Fruit fly (Drosophila melanogaster): ENCODE measurements around the gene noc.

noc gene

dm6 chr2L:14488083-14488482 is 2.6 kb upstream of the noc start:
- TF ChIP-seq Snoo (tag; optimal IDR thresholded peaks at IDR 0.05) (no peak), CG34367 (tag; optimal IDR thresholded peaks at IDR 0.05) (no peak), CG8301 (tag; optimal IDR thresholded peaks at IDR 0.05) (no peak), fd96Ca (GFP tag; IDR thresholded peaks at IDR 0.05) (no peak; the same call in 2 of the 3 replicates), CG8159 (tag; optimal IDR thresholded peaks at IDR 0.05) (no peak), CG4496 (GFP tag; IDR thresholded peaks at IDR 0.05) (no peak; the same call in 2 of the 3 replicates), EcR (GFP tag; optimal IDR thresholded peaks at IDR 0.05) (no peak), CG13204 (GFP tag; optimal IDR thresholded peaks at IDR 0.05) (no peak), CG9948 (tag; optimal IDR thresholded peaks at IDR 0.05) (no peak), D1 (tag; optimal IDR thresholded peaks at IDR 0.05) (no peak), Pif1A (GFP tag; optimal IDR thresholded peaks at IDR 0.05) (no peak)

dm6 chr2L:14488866-14489462 is 1.7 kb upstream of the noc start:
- TF ChIP-seq EcR (GFP tag; optimal IDR thresholded peaks at IDR 0.05) = no peak
- TF ChIP-seq CG8301 (tag; optimal IDR thresholded peaks at IDR 0.05) = no peak
- no peak for TF ChIP-seq Ets98B (GFP tag; IDR thresholded peaks at IDR 0.05)
- TF ChIP-seq CG8159 (tag; optimal IDR thresholded peaks at IDR 0.05) = no peak
- no peak for TF ChIP-seq CG17806 (tag; optimal IDR thresholded peaks at IDR 0.05)
- TF ChIP-seq CG12605 (GFP tag; IDR thresholded peaks at IDR 0.05) = no peak
- no peak for TF ChIP-seq Pif1B (GFP tag; optimal IDR thresholded peaks at IDR 0.05)

- no peak for TF ChIP-seq CG13204 (GFP tag; optimal IDR thresholded peaks at IDR 0.05)
Observed at dm6 chr2L:14491686-14492085, 1.0 kb downstream of the noc start.

dm6 chr2L:14492819-14493218 is 2.2 kb downstream of the noc start:
- TF ChIP-seq CG4496 (GFP tag; IDR thresholded peaks at IDR 0.05) (no peak), CG10348 (GFP tag; IDR thresholded peaks at IDR 0.05) (no peak), CG15710 (tag; optimal IDR thresholded peaks at IDR 0.05) (no peak), CG32121 (GFP tag; IDR thresholded peaks at IDR 0.05) (no peak), CG9948 (tag; optimal IDR thresholded peaks at IDR 0.05) (no peak), Pif1A (GFP tag; optimal IDR thresholded peaks at IDR 0.05) (no peak), gl (tag; optimal IDR thresholded peaks at IDR 0.05) (no peak)

- TF ChIP-seq CG14655 (GFP tag; optimal IDR thresholded peaks at IDR 0.05) = no peak
- TF ChIP-seq CG15710 (tag; optimal IDR thresholded peaks at IDR 0.05) = no peak
- TF ChIP-seq CG32121 (GFP tag; IDR thresholded peaks at IDR 0.05) = no peak
- TF ChIP-seq CG8159 (tag; optimal IDR thresholded peaks at IDR 0.05) = no peak
- TF ChIP-seq CG8301 (tag; optimal IDR thresholded peaks at IDR 0.05) = no peak
- TF ChIP-seq CG9948 (tag; optimal IDR thresholded peaks at IDR 0.05) = no peak
- no peak for TF ChIP-seq Pif1B (GFP tag; optimal IDR thresholded peaks at IDR 0.05)
- TF ChIP-seq CG12605 (GFP tag; IDR thresholded peaks at IDR 0.05) = no peak
- no peak for TF ChIP-seq CG34367 (tag; optimal IDR thresholded peaks at IDR 0.05)
- TF ChIP-seq CG4496 (GFP tag; IDR thresholded peaks at IDR 0.05) = no peak
- no peak for TF ChIP-seq rn (GFP tag; IDR thresholded peaks at IDR 0.05)
- no peak for TF ChIP-seq D1 (tag; optimal IDR thresholded peaks at IDR 0.05)
- TF ChIP-seq CG13204 (GFP tag; optimal IDR thresholded peaks at IDR 0.05) = no peak
Observed at dm6 chr2L:14494930-14495351, 4.3 kb downstream of the noc start.

- TF ChIP-seq CG10348 (GFP tag; IDR thresholded peaks at IDR 0.05) (no peak), CG17806 (tag; optimal IDR thresholded peaks at IDR 0.05) (no peak), CG9948 (tag; optimal IDR thresholded peaks at IDR 0.05) (no peak), Ets98B (GFP tag; IDR thresholded peaks at IDR 0.05) (peak; percentile 29; the same call in 1 of the 2 replicates), CG4496 (GFP tag; IDR thresholded peaks at IDR 0.05) (peak; percentile 56; the same call in 2 of the 3 replicates), fd96Ca (GFP tag; IDR thresholded peaks at IDR 0.05) (no peak), CG12605 (GFP tag; IDR thresholded peaks at IDR 0.05) (peak; percentile 63)
Observed at dm6 chr2L:14495506-14495983, 4.9 kb downstream of the noc start.

dm6 chr2L:14496348-14496747 is 5.7 kb downstream of the noc start:
- no peak for TF ChIP-seq EcR (GFP tag; optimal IDR thresholded peaks at IDR 0.05)
- TF ChIP-seq fd96Ca (GFP tag; IDR thresholded peaks at IDR 0.05) = no peak
- TF ChIP-seq CG12605 (GFP tag; IDR thresholded peaks at IDR 0.05) = no peak
- TF ChIP-seq Ets98B (GFP tag; IDR thresholded peaks at IDR 0.05) = no peak
- TF ChIP-seq CG34367 (tag; optimal IDR thresholded peaks at IDR 0.05) = no peak
- no peak for TF ChIP-seq CG9948 (tag; optimal IDR thresholded peaks at IDR 0.05)
- no peak for TF ChIP-seq Snoo (tag; optimal IDR thresholded peaks at IDR 0.05)
- TF ChIP-seq CG13204 (GFP tag; optimal IDR thresholded peaks at IDR 0.05) = no peak
- no peak for TF ChIP-seq CG17806 (tag; optimal IDR thresholded peaks at IDR 0.05)
- TF ChIP-seq CG8159 (tag; optimal IDR thresholded peaks at IDR 0.05) = no peak
- TF ChIP-seq Pif1A (GFP tag; optimal IDR thresholded peaks at IDR 0.05) = no peak
- no peak for TF ChIP-seq CG14655 (GFP tag; optimal IDR thresholded peaks at IDR 0.05)
- no peak for TF ChIP-seq CG10348 (GFP tag; IDR thresholded peaks at IDR 0.05)
- TF ChIP-seq CG4496 (GFP tag; IDR thresholded peaks at IDR 0.05) = no peak
- no peak for TF ChIP-seq gl (tag; optimal IDR thresholded peaks at IDR 0.05)
- TF ChIP-seq D1 (tag; optimal IDR thresholded peaks at IDR 0.05) = no peak
- TF ChIP-seq CG8301 (tag; optimal IDR thresholded peaks at IDR 0.05) = no peak

Measured in whole organism, pupa.